Fruit fly (Drosophila melanogaster) whole organism, embryonic: ENCODE measurements around the gene CG15888.

Experiments
- Ada2b ChIP-seq: fragments of 200-800 bp; sonication (Bioruptor generic); IDR thresholded peaks from 2 replicates; pipeline ENCODE4 v1.3.6; 2022; ENCODE audit warnings: missing biosample characterization, missing genetic modification characterization
- Atf6 ChIP-seq: fragments of 200-800 bp; sonication (Bioruptor generic); IDR thresholded peaks from 2 replicates; pipeline ENCODE4 v1.3.6; 2022; ENCODE audit warnings: missing biosample characterization, missing genetic modification characterization
- CG10274 ChIP-seq: fragments of 200-800 bp; sonication (Bioruptor generic); optimal IDR thresholded peaks from 3 replicates; lab custom pipeline; 2017; ENCODE audit warnings: missing biosample characterization, mild to moderate bottlenecking, missing genetic modification characterization
- CG10543 ChIP-seq: fragments of 200-800 bp; sonication (Bioruptor generic); optimal IDR thresholded peaks from 3 replicates; lab custom pipeline; 2017; ENCODE audit warnings: missing biosample characterization, mild to moderate bottlenecking, missing genetic modification characterization, moderate library complexity
- CG10959 ChIP-seq: fragments of 200-800 bp; sonication (Bioruptor generic); IDR thresholded peaks from 2 replicates; pipeline ENCODE4 v1.3.6; 2022; ENCODE audit warnings: missing biosample characterization, missing genetic modification characterization
- CG12219 ChIP-seq: fragments of 200-800 bp; sonication (Bioruptor generic); optimal IDR thresholded peaks from 3 replicates; lab custom pipeline; 2018; ENCODE audit warnings: missing biosample characterization, mild to moderate bottlenecking, missing genetic modification characterization
- CG14441 ChIP-seq: fragments of 200-800 bp; sonication (Bioruptor generic); IDR thresholded peaks from 2 replicates; pipeline ENCODE4 v1.3.6; 2022; ENCODE audit warnings: missing biosample characterization, missing genetic modification characterization
- CG15011 ChIP-seq: fragments of 200-800 bp; sonication (Bioruptor generic); optimal IDR thresholded peaks from 3 replicates; lab custom pipeline; 2018; ENCODE audit warnings: missing biosample characterization, mild to moderate bottlenecking, missing genetic modification characterization
- CG15514 ChIP-seq: fragments of 200-800 bp; sonication (Bioruptor generic); optimal IDR thresholded peaks from 3 replicates; lab custom pipeline; 2017; ENCODE audit warnings: missing biosample characterization, missing genetic modification characterization, mild to moderate bottlenecking, moderate library complexity, missing genetic modification reagents
- CG1832 ChIP-seq: fragments of 200-800 bp; sonication (Bioruptor generic); optimal IDR thresholded peaks from 2 replicates; lab custom pipeline; 2017; ENCODE audit warnings: missing biosample characterization, mild to moderate bottlenecking, missing genetic modification characterization, inconsistent platforms
- CG2116 ChIP-seq: fragments of 200-800 bp; sonication (Bioruptor generic); optimal IDR thresholded peaks from 3 replicates; lab custom pipeline; 2018; ENCODE audit warnings: missing biosample characterization, mild to moderate bottlenecking, missing genetic modification characterization
- CG2120 ChIP-seq: fragments of 200-800 bp; sonication (Bioruptor generic); optimal IDR thresholded peaks from 3 replicates; lab custom pipeline; 2016; ENCODE audit warnings: missing biosample characterization, missing genetic modification characterization
- CG2889 ChIP-seq: fragments of 200-800 bp; sonication (Bioruptor generic); IDR thresholded peaks from 3 replicates; pipeline ENCODE4 v1.3.6; 2022; ENCODE audit warnings: missing biosample characterization, missing genetic modification characterization
- CG30431 ChIP-seq: fragments of 200-800 bp; sonication (Bioruptor generic); optimal IDR thresholded peaks from 2 replicates; lab custom pipeline; 2017; ENCODE audit warnings: missing biosample characterization, missing genetic modification characterization
- CG32772 ChIP-seq: fragments of 200-800 bp; sonication (Bioruptor generic); IDR thresholded peaks from 2 replicates; pipeline ENCODE4 v1.3.6; 2022; ENCODE audit warnings: missing biosample characterization, missing genetic modification characterization
- CG3281 ChIP-seq: fragments of 200-800 bp; sonication (Bioruptor generic); optimal IDR thresholded peaks from 3 replicates; lab custom pipeline; 2017; ENCODE audit warnings: missing biosample characterization, mild to moderate bottlenecking, missing genetic modification characterization
- CG4707 ChIP-seq: fragments of 200-800 bp; sonication (Bioruptor generic); optimal IDR thresholded peaks from 2 replicates; lab custom pipeline; 2018; ENCODE audit warnings: missing biosample characterization, mild to moderate bottlenecking, missing genetic modification characterization, moderate library complexity
- CG6791 ChIP-seq: fragments of 200-800 bp; sonication (Bioruptor generic); IDR thresholded peaks from 3 replicates; pipeline ENCODE4 v1.3.6; 2022; ENCODE audit warnings: missing biosample characterization, missing genetic modification characterization; ENCODE audit not compliant: partially characterized antibody
- CG6854 ChIP-seq: fragments of 200-800 bp; sonication (Bioruptor generic); optimal IDR thresholded peaks from 3 replicates; lab custom pipeline; 2017; ENCODE audit warnings: missing biosample characterization, mild to moderate bottlenecking, missing genetic modification characterization
- CG7372 ChIP-seq: fragments of 200-800 bp; sonication (Bioruptor generic); IDR thresholded peaks from 2 replicates; pipeline ENCODE4 v1.3.6; 2022; ENCODE audit warnings: missing biosample characterization, missing genetic modification characterization
- CG7745 ChIP-seq: fragments of 200-800 bp; sonication (Bioruptor generic); optimal IDR thresholded peaks from 2 replicates; lab custom pipeline; 2018; ENCODE audit warnings: missing biosample characterization, mild to moderate bottlenecking, missing genetic modification characterization, moderate library complexity
- CG7928 ChIP-seq: fragments of 200-800 bp; sonication (Bioruptor generic); optimal IDR thresholded peaks from 2 replicates; lab custom pipeline; 2017; ENCODE audit warnings: missing biosample characterization, mild to moderate bottlenecking, missing genetic modification characterization
- CrebB ChIP-seq: fragments of 200-800 bp; sonication (Bioruptor generic); optimal IDR thresholded peaks from 3 replicates; lab custom pipeline; 2018; ENCODE audit warnings: missing biosample characterization, mild to moderate bottlenecking, missing genetic modification characterization
- Dbx ChIP-seq: fragments of 200-800 bp; sonication (Bioruptor generic); IDR thresholded peaks from 3 replicates; pipeline ENCODE4 v1.3.6; 2022; ENCODE audit warnings: missing biosample characterization, missing genetic modification characterization
- Dfd ChIP-seq, 2 experiments: fragments of >200 bp; optimal IDR thresholded peaks; 2 replicates each; lab custom pipeline; 2017; ENCODE audit warnings: missing biosample characterization in 2 of 2, missing genetic modification characterization in 2 of 2
- Dip2 ChIP-seq: fragments of 200-800 bp; sonication (Bioruptor generic); IDR thresholded peaks from 2 replicates; pipeline ENCODE4 v1.3.6; 2022; ENCODE audit warnings: missing biosample characterization, missing genetic modification characterization
- HLH3B ChIP-seq: fragments of 200-800 bp; sonication (Bioruptor generic); IDR thresholded peaks from 2 replicates; pipeline ENCODE4 v1.3.6; 2022; ENCODE audit warnings: missing biosample characterization, missing genetic modification characterization
- Kr ChIP-seq: fragments of 200-800 bp; sonication (Bioruptor generic); optimal IDR thresholded peaks from 2 replicates; lab custom pipeline; 2017; ENCODE audit warnings: missing biosample characterization, mild to moderate bottlenecking, missing genetic modification characterization
- Lpt ChIP-seq: fragments of >200 bp; optimal IDR thresholded peaks from 2 replicates; lab custom pipeline; 2018; ENCODE audit warnings: missing biosample characterization, missing genetic modification characterization
- Side ChIP-seq: fragments of 200-800 bp; sonication (Bioruptor generic); optimal IDR thresholded peaks from 2 replicates; lab custom pipeline; 2016; ENCODE audit warnings: missing biosample characterization, missing genetic modification characterization
- Tbp ChIP-seq: fragments of >200 bp; optimal IDR thresholded peaks from 2 replicates; lab custom pipeline; 2018; ENCODE audit warnings: missing biosample characterization, missing genetic modification characterization
- Xrp1 ChIP-seq: fragments of 200-800 bp; sonication (Bioruptor generic); IDR thresholded peaks from 2 replicates; pipeline ENCODE4 v1.3.6; 2022; ENCODE audit warnings: missing biosample characterization, missing genetic modification characterization
- dm ChIP-seq: fragments of 200-800 bp; sonication (Bioruptor generic); optimal IDR thresholded peaks from 3 replicates; lab custom pipeline; 2016; ENCODE audit warnings: missing biosample characterization, missing genetic modification characterization
- ewg ChIP-seq: fragments of 200-800 bp; sonication (Bioruptor generic); optimal IDR thresholded peaks from 3 replicates; lab custom pipeline; 2017; ENCODE audit warnings: mild to moderate bottlenecking, missing biosample characterization, missing genetic modification reagents, missing genetic modification characterization
- exex ChIP-seq: fragments of 200-800 bp; sonication (Bioruptor generic); optimal IDR thresholded peaks from 4 replicates; lab custom pipeline; 2018; ENCODE audit warnings: missing biosample characterization, mild to moderate bottlenecking, missing genetic modification characterization, moderate library complexity
- gsb ChIP-seq: fragments of 200-800 bp; sonication (Bioruptor generic); IDR thresholded peaks from 2 replicates; pipeline ENCODE4 v1.3.6; 2022; ENCODE audit warnings: missing biosample characterization, missing genetic modification characterization
- lmd ChIP-seq: fragments of 200-800 bp; sonication (Bioruptor generic); IDR thresholded peaks from 2 replicates; pipeline ENCODE4 v1.3.6; 2022; ENCODE audit warnings: missing biosample characterization, missing genetic modification characterization
- mam ChIP-seq: fragments of 200-800 bp; sonication (Bioruptor generic); optimal IDR thresholded peaks from 3 replicates; lab custom pipeline; 2016; ENCODE audit warnings: missing biosample characterization, missing genetic modification characterization
- nerfin-1 ChIP-seq: fragments of 200-800 bp; sonication (Bioruptor generic); optimal IDR thresholded peaks from 3 replicates; lab custom pipeline; 2019; ENCODE audit warnings: missing biosample characterization, mild to moderate bottlenecking, missing genetic modification characterization, moderate library complexity
- nom ChIP-seq: fragments of 200-800 bp; sonication (Bioruptor generic); optimal IDR thresholded peaks from 2 replicates; lab custom pipeline; 2017; ENCODE audit warnings: missing biosample characterization, missing genetic modification characterization, mild to moderate bottlenecking, moderate library complexity, missing genetic modification reagents
- pfk ChIP-seq: fragments of 200-800 bp; sonication (Bioruptor generic); optimal IDR thresholded peaks from 2 replicates; lab custom pipeline; 2018; ENCODE audit warnings: missing biosample characterization, mild to moderate bottlenecking, missing genetic modification characterization, moderate library complexity
- pros ChIP-seq: fragments of 200-800 bp; sonication (Bioruptor generic); optimal IDR thresholded peaks from 3 replicates; lab custom pipeline; 2019; ENCODE audit warnings: missing biosample characterization, mild to moderate bottlenecking, missing genetic modification characterization, moderate library complexity
- repo ChIP-seq: fragments of 200-800 bp; sonication (Bioruptor generic); optimal IDR thresholded peaks from 2 replicates; lab custom pipeline; 2016; ENCODE audit warnings: missing biosample characterization, missing genetic modification characterization
- row ChIP-seq: fragments of 200-800 bp; sonication (Bioruptor generic); IDR thresholded peaks from 3 replicates; pipeline ENCODE4 v1.3.6; 2022; ENCODE audit warnings: missing biosample characterization, missing genetic modification characterization
- sc ChIP-seq, 3 experiments: fragments of >200 bp in 2 of 3; fragments of 200-800 bp in 1 of 3; sonication (Bioruptor generic) in 1 of 3; optimal IDR thresholded peaks; 2 replicates in 2 of 3; 3 replicates in 1 of 3; lab custom pipeline; 2017; ENCODE audit warnings: mild to moderate bottlenecking in 1 of 3, missing biosample characterization in 1 of 3, missing genetic modification characterization in 1 of 3, missing genetic modification reagents in 1 of 3
- sens ChIP-seq: fragments of 200-800 bp; sonication (Bioruptor generic); peaks from one replicate; lab custom pipeline; 2016; ENCODE audit warnings: missing biosample characterization, missing genetic modification characterization
- sisA ChIP-seq: fragments of 200-800 bp; sonication (Bioruptor generic); IDR thresholded peaks from 2 replicates; pipeline ENCODE4 v1.3.6; 2022; ENCODE audit warnings: missing biosample characterization, missing genetic modification characterization
- stc ChIP-seq: fragments of 200-800 bp; sonication (Bioruptor generic); IDR thresholded peaks from 2 replicates; pipeline ENCODE4 v1.3.6; 2022; ENCODE audit warnings: missing biosample characterization, missing genetic modification characterization
- zf30C ChIP-seq: fragments of 200-800 bp; sonication (Bioruptor generic); optimal IDR thresholded peaks from 3 replicates; lab custom pipeline; 2018; ENCODE audit warnings: missing biosample characterization, mild to moderate bottlenecking, missing genetic modification characterization
- zfh2 ChIP-seq: fragments of 200-800 bp; sonication (Bioruptor generic); optimal IDR thresholded peaks from 2 replicates; lab custom pipeline; 2016; ENCODE audit warnings: missing biosample characterization, missing genetic modification characterization

Gene CG15888

DNA sequence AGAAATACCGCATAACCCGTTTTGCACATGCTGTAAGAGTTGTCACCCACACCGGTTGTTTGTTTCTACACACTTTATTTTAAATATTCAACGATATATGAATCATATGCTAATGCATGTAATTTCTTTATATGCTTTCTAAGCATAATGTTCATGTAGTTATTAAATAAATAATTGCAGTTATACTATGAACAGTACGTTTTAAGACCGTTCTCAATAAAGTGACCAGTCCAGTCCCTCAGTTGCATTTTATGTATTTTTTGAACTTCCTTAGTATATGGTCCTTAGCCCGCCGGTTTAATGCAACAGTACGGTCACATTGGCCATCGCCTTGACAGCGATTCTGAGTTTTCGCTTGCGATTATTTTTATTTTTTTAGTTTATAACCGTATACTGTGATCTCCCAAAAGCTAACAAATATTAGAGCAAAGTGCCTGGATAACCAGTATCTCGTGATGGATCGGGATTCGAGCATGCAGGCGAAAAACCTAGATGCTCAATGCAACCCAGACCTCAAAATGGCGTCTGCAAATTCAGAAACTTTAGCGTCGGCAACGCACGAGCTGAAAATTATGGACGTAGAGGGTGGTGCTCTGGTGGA is 22.2 kb downstream of the CG15888 start, which contains the start of gene Ravus (continued):
- TF ChIP-seq Kr (GFP tag; lab: Kevin White, UChicago): no peak
- TF ChIP-seq CG12219: no peak
- TF ChIP-seq CG14441 (GFP tag; lab: Robert Waterston, UW): no peak
- TF ChIP-seq pros (GFP tag; lab: Kevin White, UChicago): no peak
- TF ChIP-seq CG10274 (GFP tag; lab: Kevin White, UChicago): no peak
- TF ChIP-seq CG15011 (GFP tag; lab: Kevin White, UChicago): no peak
- TF ChIP-seq Tbp: no peak
- no peak for TF ChIP-seq CG7745 (tag; lab: Kevin White, UChicago)
- peak; percentile 36; the same call in 1 of the 2 replicates for TF ChIP-seq CG7372 (GFP tag; lab: Robert Waterston, UW)
- TF ChIP-seq nom (GFP tag; lab: Kevin White, UChicago): no peak
- TF ChIP-seq row: peak; percentile 89
- peak; percentile 49; the same call in 2 of the 3 replicates for TF ChIP-seq Dbx (GFP tag; lab: Robert Waterston, UW)
- no peak for TF ChIP-seq CG10959 (GFP tag; lab: Robert Waterston, UW)
- TF ChIP-seq sens: peak; percentile 89
- TF ChIP-seq exex: no peak
- no peak; the same call in 1 of the 2 replicates for TF ChIP-seq HLH3B (GFP tag; lab: Robert Waterston, UW)
- no peak for TF ChIP-seq Atf6 (GFP tag; lab: Robert Waterston, UW)
- 0 out of 2 replicates have a peak, but pooled peaks have one; percentile 35 for TF ChIP-seq sisA (GFP tag; lab: Robert Waterston, UW)
- TF ChIP-seq CG6854 (GFP tag; lab: Kevin White, UChicago): no peak
- TF ChIP-seq zf30C (GFP tag; lab: Kevin White, UChicago): no peak
- no peak for TF ChIP-seq gsb
- TF ChIP-seq ewg: peak; percentile 31
- TF ChIP-seq pfk: no peak
- TF ChIP-seq stc (GFP tag; lab: Robert Waterston, UW): no peak
- TF ChIP-seq CG1832 (GFP tag; lab: Kevin White, UChicago): no peak
- no peak for TF ChIP-seq CG30431 (GFP tag; lab: Kevin White, UChicago)
- peak; percentile 46 for TF ChIP-seq zfh2 (GFP tag; lab: Kevin White, UChicago)
- peak; percentile 59; the same call in 1 of the 2 replicates for TF ChIP-seq lmd (GFP tag; lab: Robert Waterston, UW)
- TF ChIP-seq CG4707: no peak
- TF ChIP-seq CG2116 (GFP tag; lab: Kevin White, UChicago): peak; percentile 83
- TF ChIP-seq Dip2 (GFP tag; lab: Robert Waterston, UW): no peak
- TF ChIP-seq CG15514 (GFP tag; lab: Kevin White, UChicago): peak; percentile 59
- no peak for TF ChIP-seq CrebB (tag; lab: Kevin White, UChicago)
- TF ChIP-seq sc (optimal IDR thresholded peaks at IDR 0.05; lab: Kevin White, UChicago): no peak
- peak; percentile 18 for TF ChIP-seq sc (GFP tag; optimal IDR thresholded peaks at IDR 0.05; lab: Kevin White, UChicago)
- 0 out of 2 replicates have a peak, but pooled peaks have one; percentile 21 for TF ChIP-seq Xrp1
- TF ChIP-seq CG2889 (GFP tag; lab: Robert Waterston, UW): no peak
- no peak for TF ChIP-seq CG3281 (GFP tag; lab: Kevin White, UChicago)
- TF ChIP-seq mam (GFP tag; lab: Kevin White, UChicago): peak; percentile 50
- no peak for TF ChIP-seq Lpt (GFP tag; lab: Kevin White, UChicago)
- no peak for TF ChIP-seq CG6791 (GFP tag; lab: Robert Waterston, UW)
- TF ChIP-seq Ada2b: 0 out of 2 replicates have a peak, but pooled peaks have one; percentile 5
- no peak for TF ChIP-seq CG10543 (GFP tag; lab: Kevin White, UChicago)
- no peak for TF ChIP-seq nerfin-1 (tag; lab: Kevin White, UChicago)
- TF ChIP-seq repo: no peak
- TF ChIP-seq dm (GFP tag; lab: Kevin White, UChicago): peak; percentile 45
- TF ChIP-seq CG32772: no peak
- peak; percentile 70 for TF ChIP-seq CG2120 (GFP tag; lab: Kevin White, UChicago)
- TF ChIP-seq Side (GFP tag; lab: Kevin White, UChicago): peak; percentile 23
- TF ChIP-seq CG7928 (GFP tag; lab: Kevin White, UChicago): no peak
- no peak for TF ChIP-seq Dfd (GFP tag; optimal IDR thresholded peaks at IDR 0.05; lab: Kevin White, UChicago)
